Worm (Caenorhabditis elegans): ENCODE measurements around the gene pbs-1.

ce11 chrIV:1752480-1752879 is 42.9 kb upstream of the pbs-1 start:
- TF ChIP-seq klf-2 (GFP tag; conservative IDR thresholded peaks at IDR 0.05) (no peak), flt-1 (GFP tag; IDR thresholded peaks at IDR 0.05) (no peak), ztf-23 (GFP tag; IDR thresholded peaks at IDR 0.05) (no peak), tab-1 (GFP tag; IDR thresholded peaks at IDR 0.05) (no peak), ztf-29 (GFP tag; IDR thresholded peaks at IDR 0.05) (no peak), ref-1 (GFP tag; conservative IDR thresholded peaks at IDR 0.05) (no peak), cog-1 (tag; optimal IDR thresholded peaks at IDR 0.05) (no peak), T22C8.4 (GFP tag; IDR thresholded peaks at IDR 0.05) (no peak), med-1 (GFP tag; optimal IDR thresholded peaks at IDR 0.05; ENCODE audit: insufficient read depth) (no peak)

All from whole organism, midembryonic.